Fruit fly (Drosophila melanogaster) whole organism, embryonic: ENCODE data around the gene CG4230.

Experiments
- Asciz ChIP-seq: fragments of 200-800 bp; sonication (Bioruptor generic); optimal IDR thresholded peaks from 2 replicates; lab custom pipeline; 2017; ENCODE audit warnings: missing biosample characterization, mild to moderate bottlenecking, missing genetic modification characterization, missing genetic modification reagents
- Atf6 ChIP-seq: fragments of 200-800 bp; sonication (Bioruptor generic); IDR thresholded peaks from 2 replicates; pipeline ENCODE4 v1.3.6; 2022; ENCODE audit warnings: missing biosample characterization, missing genetic modification characterization
- CG1024 ChIP-seq: fragments of 200-800 bp; sonication (Bioruptor generic); IDR thresholded peaks from 2 replicates; pipeline ENCODE4 v1.3.6; 2022; ENCODE audit warnings: missing biosample characterization, missing genetic modification characterization
- CG10654 ChIP-seq: fragments of 200-800 bp; sonication (Bioruptor generic); optimal IDR thresholded peaks from 2 replicates; lab custom pipeline; 2016; ENCODE audit warnings: missing biosample characterization, missing genetic modification characterization
- CG10959 ChIP-seq: fragments of 200-800 bp; sonication (Bioruptor generic); IDR thresholded peaks from 2 replicates; pipeline ENCODE4 v1.3.6; 2022; ENCODE audit warnings: missing biosample characterization, missing genetic modification characterization
- CG11560 ChIP-seq: fragments of 200-800 bp; sonication (Bioruptor generic); IDR thresholded peaks from 3 replicates; pipeline ENCODE4 v1.3.6; 2022; ENCODE audit warnings: missing biosample characterization, missing genetic modification characterization
- CG12104 ChIP-seq: fragments of 200-800 bp; sonication (Bioruptor generic); optimal IDR thresholded peaks from 3 replicates; lab custom pipeline; 2016; ENCODE audit warnings: missing biosample characterization, missing genetic modification characterization
- CG12942 ChIP-seq: fragments of 200-800 bp; sonication (Bioruptor generic); optimal IDR thresholded peaks from 3 replicates; lab custom pipeline; 2016; ENCODE audit warnings: missing biosample characterization, missing genetic modification characterization
- CG14050 ChIP-seq: fragments of 200-800 bp; sonication (Bioruptor generic); IDR thresholded peaks from 3 replicates; pipeline ENCODE4 v1.3.6; 2022; ENCODE audit warnings: missing biosample characterization, missing genetic modification characterization
- CG1529 ChIP-seq: fragments of 200-800 bp; sonication (Bioruptor generic); optimal IDR thresholded peaks from 3 replicates; lab custom pipeline; 2018; ENCODE audit warnings: missing biosample characterization, missing genetic modification characterization
- CG1647 ChIP-seq: fragments of 200-800 bp; sonication (Bioruptor generic); optimal IDR thresholded peaks from 3 replicates; lab custom pipeline; 2016; ENCODE audit warnings: missing biosample characterization, missing genetic modification characterization
- CG17361 ChIP-seq: fragments of 200-800 bp; sonication (Bioruptor generic); IDR thresholded peaks from 3 replicates; pipeline ENCODE4 v1.3.6; 2022; ENCODE audit warnings: missing biosample characterization, missing genetic modification characterization
- CG18262 ChIP-seq: fragments of 200-800 bp; optimal IDR thresholded peaks from 3 replicates; lab custom pipeline; 2019; ENCODE audit warnings: missing biosample characterization, mild to moderate bottlenecking, missing genetic modification characterization, moderate library complexity
- CG2129 ChIP-seq: fragments of 200-800 bp; sonication (Bioruptor generic); IDR thresholded peaks from 2 replicates; pipeline ENCODE4 v1.3.6; 2022; ENCODE audit warnings: missing biosample characterization, missing genetic modification characterization; ENCODE audit not compliant: partially characterized antibody
- CG2678 ChIP-seq: fragments of 200-800 bp; sonication (Bioruptor generic); optimal IDR thresholded peaks from 3 replicates; lab custom pipeline; 2019; ENCODE audit warnings: missing biosample characterization, mild to moderate bottlenecking, missing genetic modification characterization, moderate library complexity
- CG31388 ChIP-seq: fragments of 200-800 bp; sonication (Bioruptor generic); optimal IDR thresholded peaks from 2 replicates; lab custom pipeline; 2016; ENCODE audit warnings: missing biosample characterization, missing genetic modification characterization
- CG3407 ChIP-seq: fragments of 200-800 bp; sonication (Bioruptor generic); optimal IDR thresholded peaks from 2 replicates; lab custom pipeline; 2018; ENCODE audit warnings: missing biosample characterization, mild to moderate bottlenecking, missing genetic modification characterization
- CG34376 ChIP-seq: fragments of 200-800 bp; sonication (Bioruptor generic); optimal IDR thresholded peaks from 2 replicates; lab custom pipeline; 2018; ENCODE audit warnings: missing biosample characterization, mild to moderate bottlenecking, missing genetic modification characterization
- CG42726 ChIP-seq: fragments of 200-800 bp; sonication (Bioruptor generic); IDR thresholded peaks from 2 replicates; pipeline ENCODE4 v1.3.6; 2022; ENCODE audit warnings: missing biosample characterization, missing genetic modification characterization; ENCODE audit not compliant: partially characterized antibody
- CG6683 ChIP-seq: fragments of 200-800 bp; sonication (Bioruptor generic); optimal IDR thresholded peaks from 2 replicates; lab custom pipeline; 2017; ENCODE audit warnings: missing biosample characterization, mild to moderate bottlenecking, missing genetic modification characterization, missing genetic modification reagents
- CG6689 ChIP-seq: fragments of 200-800 bp; sonication (Bioruptor generic); IDR thresholded peaks from 2 replicates; pipeline ENCODE4 v1.3.6; 2022; ENCODE audit warnings: missing biosample characterization, missing genetic modification characterization
- CG7556 ChIP-seq: fragments of 200-800 bp; sonication (Bioruptor generic); optimal IDR thresholded peaks from 2 replicates; lab custom pipeline; 2017; ENCODE audit warnings: missing biosample characterization, mild to moderate bottlenecking, missing genetic modification characterization
- CG7839 ChIP-seq: fragments of 200-800 bp; sonication (Bioruptor generic); optimal IDR thresholded peaks from 3 replicates; lab custom pipeline; 2018; ENCODE audit warnings: missing biosample characterization, mild to moderate bottlenecking, missing genetic modification characterization, moderate library complexity
- CG8944 ChIP-seq: fragments of 200-800 bp; sonication (Bioruptor generic); optimal IDR thresholded peaks from 3 replicates; lab custom pipeline; 2016; ENCODE audit warnings: missing biosample characterization, missing genetic modification characterization
- Dek ChIP-seq: fragments of 200-800 bp; sonication (Bioruptor generic); optimal IDR thresholded peaks from 3 replicates; lab custom pipeline; 2019; ENCODE audit warnings: missing biosample characterization, mild to moderate bottlenecking, missing genetic modification characterization, moderate library complexity
- Gsc ChIP-seq: fragments of 200-800 bp; sonication (Bioruptor generic); IDR thresholded peaks from 2 replicates; pipeline ENCODE4 v1.3.6; 2022; ENCODE audit warnings: missing biosample characterization, missing genetic modification characterization
- H2.0 ChIP-seq: fragments of 200-800 bp; sonication (Bioruptor generic); IDR thresholded peaks from 2 replicates; pipeline ENCODE4 v1.3.6; 2022; ENCODE audit warnings: missing biosample characterization, missing genetic modification characterization
- HLH4C ChIP-seq: fragments of 200-800 bp; sonication (Bioruptor generic); IDR thresholded peaks from 3 replicates; pipeline ENCODE4 v1.3.6; 2022; ENCODE audit warnings: missing biosample characterization, missing genetic modification characterization; ENCODE audit not compliant: partially characterized antibody
- Hr3 ChIP-seq: fragments of 200-800 bp; sonication (Bioruptor generic); optimal IDR thresholded peaks from 3 replicates; lab custom pipeline; 2016; ENCODE audit warnings: missing biosample characterization, missing genetic modification characterization
- Nf-YB ChIP-seq: fragments of 200-800 bp; sonication (Bioruptor generic); optimal IDR thresholded peaks from 3 replicates; lab custom pipeline; 2019; ENCODE audit warnings: missing biosample characterization, mild to moderate bottlenecking, missing genetic modification characterization, moderate library complexity
- Rfx ChIP-seq: fragments of 200-800 bp; sonication (Bioruptor generic); IDR thresholded peaks from 2 replicates; pipeline ENCODE4 v1.3.6; 2022; ENCODE audit warnings: missing biosample characterization, missing genetic modification characterization
- Sin3A ChIP-seq: fragments of >200 bp; optimal IDR thresholded peaks from 2 replicates; lab custom pipeline; 2018
- Sox102F ChIP-seq: fragments of 200-800 bp; sonication (Bioruptor generic); optimal IDR thresholded peaks from 2 replicates; lab custom pipeline; 2018; ENCODE audit warnings: missing biosample characterization, mild to moderate bottlenecking, missing genetic modification characterization, moderate library complexity
- Usf ChIP-seq: fragments of 200-800 bp; sonication (Bioruptor generic); optimal IDR thresholded peaks from 2 replicates; lab custom pipeline; 2017; ENCODE audit warnings: missing genotype, missing biosample characterization, missing genetic modification characterization
- amos ChIP-seq: fragments of 200-800 bp; sonication (Bioruptor generic); IDR thresholded peaks from 2 replicates; pipeline ENCODE4 v1.3.6; 2022; ENCODE audit warnings: missing biosample characterization, missing genetic modification characterization; ENCODE audit not compliant: partially characterized antibody
- aop ChIP-seq: fragments of 200-800 bp; sonication (Bioruptor generic); IDR thresholded peaks from 2 replicates; pipeline ENCODE4 v1.3.6; 2022; ENCODE audit warnings: missing biosample characterization, missing genetic modification characterization
- ash1 ChIP-seq: fragments of 200-800 bp; sonication (Bioruptor generic); optimal IDR thresholded peaks from 2 replicates; lab custom pipeline; 2018; ENCODE audit warnings: missing biosample characterization, mild to moderate bottlenecking, missing genetic modification characterization
- gt ChIP-seq: fragments of 200-800 bp; sonication (Bioruptor generic); IDR thresholded peaks from 2 replicates; pipeline ENCODE4 v1.3.6; 2022; ENCODE audit warnings: missing biosample characterization, missing genetic modification characterization
- h ChIP-seq: fragments of >200 bp; optimal IDR thresholded peaks from 2 replicates; lab custom pipeline; 2017
- ham ChIP-seq: fragments of 200-800 bp; sonication (Bioruptor generic); IDR thresholded peaks from 2 replicates; pipeline ENCODE4 v1.3.6; 2022; ENCODE audit warnings: missing biosample characterization, missing genetic modification characterization
- kay ChIP-seq: fragments of 200-800 bp; sonication (Bioruptor generic); optimal IDR thresholded peaks from 2 replicates; lab custom pipeline; 2016; ENCODE audit warnings: missing biosample characterization, missing genetic modification characterization
- nerfin-2 ChIP-seq: fragments of 200-800 bp; sonication (Bioruptor generic); IDR thresholded peaks from 2 replicates; pipeline ENCODE4 v1.3.6; 2022; ENCODE audit warnings: missing biosample characterization, missing genetic modification characterization; ENCODE audit not compliant: partially characterized antibody
- peb ChIP-seq: fragments of 200-800 bp; sonication (Bioruptor generic); IDR thresholded peaks from 2 replicates; pipeline ENCODE4 v1.3.6; 2022; ENCODE audit warnings: missing biosample characterization, missing genetic modification characterization
- salm ChIP-seq: fragments of 200-800 bp; sonication (Bioruptor generic); optimal IDR thresholded peaks from 2 replicates; lab custom pipeline; 2018; ENCODE audit warnings: missing biosample characterization, mild to moderate bottlenecking, missing genetic modification characterization
- schlank ChIP-seq: fragments of 200-800 bp; sonication (Bioruptor generic); optimal IDR thresholded peaks from 2 replicates; lab custom pipeline; 2018; ENCODE audit warnings: missing biosample characterization, mild to moderate bottlenecking, missing genetic modification characterization
- sens-2 ChIP-seq: fragments of 200-800 bp; sonication (Bioruptor generic); IDR thresholded peaks from 2 replicates; pipeline ENCODE4 v1.3.6; 2022; ENCODE audit warnings: missing biosample characterization, missing genetic modification characterization
- sima ChIP-seq: fragments of 200-800 bp; sonication (Bioruptor generic); optimal IDR thresholded peaks from 2 replicates; lab custom pipeline; 2016; ENCODE audit warnings: missing biosample characterization, missing genetic modification characterization
- stc ChIP-seq: fragments of 200-800 bp; sonication (Bioruptor generic); IDR thresholded peaks from 2 replicates; pipeline ENCODE4 v1.3.6; 2022; ENCODE audit warnings: missing biosample characterization, missing genetic modification characterization
- tll ChIP-seq, 2 experiments: fragments of 200-800 bp in 1 of 2; fragments of >200 bp in 1 of 2; sonication (Bioruptor generic) in 1 of 2; optimal IDR thresholded peaks; 2 replicates each; lab custom pipeline; 2017 to 2019; ENCODE audit warnings: missing biosample characterization in 2 of 2, missing genetic modification characterization in 2 of 2, mild to moderate bottlenecking in 1 of 2, moderate library complexity in 1 of 2
- tna ChIP-seq: fragments of 200-800 bp; sonication (Bioruptor generic); IDR thresholded peaks from 2 replicates; pipeline ENCODE4 v1.3.6; 2022; ENCODE audit warnings: missing biosample characterization, missing genetic modification characterization; ENCODE audit not compliant: partially characterized antibody

CG4230 gene

dm6 chr2L:5052367-5052914 lies 43.6 kb upstream of the CG4230 start, which contains the start of gene senju (continued):
- TF ChIP-seq CG6683 (GFP tag; lab: Kevin White, UChicago) (peak; percentile 70), CG11560 (tag; lab: Robert Waterston, UW) (no peak), CG18262 (tag; lab: Kevin White, UChicago) (peak; percentile 78), Dek (tag; lab: Kevin White, UChicago) (peak; percentile 75), gt (GFP tag; lab: Robert Waterston, UW) (no peak), CG14050 (peak; percentile 65), CG12942 (GFP tag; lab: Kevin White, UChicago) (peak; percentile 84), ash1 (GFP tag; lab: Kevin White, UChicago) (peak; percentile 74), CG2678 (tag; lab: Kevin White, UChicago) (peak; percentile 83), aop (peak; percentile 40; the same call in 1 of the 2 replicates), sima (GFP tag; lab: Kevin White, UChicago) (peak; percentile 53), Sin3A (lab: Kevin White, UChicago) (peak; percentile 77), CG10959 (GFP tag; lab: Robert Waterston, UW) (peak; percentile 50; the same call in 1 of the 2 replicates), HLH4C (0 out of 3 replicates have a peak, but pooled peaks have one; percentile 27), CG10654 (GFP tag; lab: Kevin White, UChicago) (peak; percentile 76), CG7839 (peak; percentile 79), CG3407 (GFP tag; lab: Kevin White, UChicago) (peak; percentile 66), Sox102F (GFP tag; lab: Kevin White, UChicago) (peak; percentile 80), H2.0 (peak; percentile 70), CG31388 (GFP tag; lab: Kevin White, UChicago) (peak; percentile 4), CG6689 (GFP tag; lab: Robert Waterston, UW) (peak; percentile 73), kay (GFP tag; lab: Kevin White, UChicago) (peak; percentile 70), nerfin-2 (GFP tag; lab: Robert Waterston, UW) (no peak), salm (tag; lab: Kevin White, UChicago) (peak; percentile 47), CG42726 (GFP tag; lab: Robert Waterston, UW) (peak; percentile 36; the same call in 1 of the 2 replicates), Usf (GFP tag; lab: Kevin White, UChicago) (peak; percentile 79), CG17361 (GFP tag; lab: Robert Waterston, UW) (peak; percentile 78), CG12104 (GFP tag; lab: Kevin White, UChicago) (peak; percentile 73), stc (peak; percentile 69), Nf-YB (GFP tag; lab: Kevin White, UChicago) (peak; percentile 58), CG2129 (GFP tag; lab: Robert Waterston, UW) (no peak), sens-2 (GFP tag; lab: Robert Waterston, UW) (peak; percentile 76), CG1529 (GFP tag; lab: Kevin White, UChicago) (peak; percentile 72), Gsc (GFP tag; lab: Robert Waterston, UW) (no peak), schlank (tag; lab: Kevin White, UChicago) (peak; percentile 76), amos (peak; percentile 54), Asciz (peak; percentile 74), ham (peak; percentile 40; the same call in 1 of the 2 replicates), Atf6 (peak; percentile 80), peb (no peak; the same call in 1 of the 2 replicates), CG1647 (peak; percentile 45), CG7556 (GFP tag; lab: Kevin White, UChicago) (peak; percentile 86), Rfx (GFP tag; lab: Robert Waterston, UW) (peak; percentile 86), CG8944 (GFP tag; lab: Kevin White, UChicago) (peak; percentile 93), h (lab: Kevin White, UChicago) (no peak), CG34376 (GFP tag; lab: Kevin White, UChicago) (peak; percentile 95), tna (GFP tag; lab: Robert Waterston, UW) (no peak), tll (GFP tag; optimal IDR thresholded peaks at IDR 0.05; lab: Kevin White, UChicago) (peak in 1 of 2 experiments; percentile 19), CG1024 (GFP tag; lab: Robert Waterston, UW) (peak; percentile 68), Hr3 (GFP tag; lab: Kevin White, UChicago) (peak; percentile 83)
